4 worm cellular contexts compared by ENCODE assay signal in the genomic region with DNA sequence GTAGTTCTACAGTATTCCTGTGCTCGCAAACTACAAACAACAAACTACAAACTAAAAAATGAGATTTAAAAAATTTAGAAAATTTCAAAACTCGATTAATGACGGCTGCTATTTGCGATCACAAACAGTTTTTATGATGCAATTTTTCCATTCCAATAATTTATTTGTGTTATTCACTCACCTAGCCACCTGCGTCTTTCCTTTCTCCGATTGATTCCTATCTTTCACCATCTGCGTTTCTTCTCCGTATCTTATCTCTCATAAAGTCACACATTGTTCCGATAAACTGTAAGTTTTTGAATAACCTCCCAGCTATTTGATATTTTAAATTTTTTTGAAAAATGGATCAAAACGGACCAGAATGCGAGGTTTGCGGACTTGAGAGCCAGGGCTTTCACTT.
TF ChIP-seq lines count a peak whose summit lies in the region.

nhr-132 (plus strand) TSS at position 271 of the 400 bp plus-strand sequence.

TF ChIP-seq in whole organism, L1 larva, 84 proteins besides CTCF, POLR2A, EP300 and RAD21 (continued from another document and continues in another):
- TF ChIP-seq pqm-1 (tag; optimal IDR thresholded peaks at IDR 0.05; lab: Kevin White, UChicago) (no peak), fkh-4 (tag; optimal IDR thresholded peaks at IDR 0.05; lab: Kevin White, UChicago; ENCODE audit: borderline replicate concordance) (no peak), lin-39 (tag; optimal IDR thresholded peaks at IDR 0.05; lab: Kevin White, UChicago) (no peak), ceh-90 (tag; optimal IDR thresholded peaks at IDR 0.05; lab: Kevin White, UChicago) (no peak), nhr-11 (tag; optimal IDR thresholded peaks at IDR 0.05; lab: Kevin White, UChicago) (no peak), sup-37 (GFP tag; optimal IDR thresholded peaks at IDR 0.05; lab: Kevin White, UChicago) (no peak), nhr-47 (tag; optimal IDR thresholded peaks at IDR 0.05; lab: Kevin White, UChicago) (no peak), snu-23 (GFP tag; optimal IDR thresholded peaks at IDR 0.05; lab: Kevin White, UChicago) (peak; percentile 57), zip-4 (GFP tag; optimal IDR thresholded peaks at IDR 0.05; lab: Kevin White, UChicago) (no peak), unc-98 (GFP tag; IDR thresholded peaks at IDR 0.05; lab: Robert Waterston, UW) (no peak), efl-3 (GFP tag; optimal IDR thresholded peaks at IDR 0.05; lab: Kevin White, UChicago) (no peak), egl-27 (tag; optimal IDR thresholded peaks at IDR 0.05; lab: Kevin White, UChicago) (no peak), mep-1 (tag; optimal IDR thresholded peaks at IDR 0.05; lab: Kevin White, UChicago) (peak; percentile 54), ceh-82 (tag; optimal IDR thresholded peaks at IDR 0.05; lab: Kevin White, UChicago) (no peak), mab-9 (GFP tag; IDR thresholded peaks at IDR 0.05; lab: Robert Waterston, UW) (no peak), swsn-7 (tag; optimal IDR thresholded peaks at IDR 0.05; lab: Kevin White, UChicago) (no peak), xbp-1 (tag; optimal IDR thresholded peaks at IDR 0.05; lab: Kevin White, UChicago) (no peak), nhr-85 (tag; lab: Kevin White, UChicago) (peak; percentile 77), lin-35 (GFP tag; optimal IDR thresholded peaks at IDR 0.05; lab: Kevin White, UChicago) (peak in 1 of 2 experiments; percentile 44), ceh-63 (GFP tag; optimal IDR thresholded peaks at IDR 0.05; lab: Kevin White, UChicago) (no peak), lin-14 (GFP tag; optimal IDR thresholded peaks at IDR 0.05; lab: Kevin White, UChicago) (peak; percentile 92), lir-3 (tag; optimal IDR thresholded peaks at IDR 0.05; lab: Kevin White, UChicago; ENCODE audit: poor library complexity) (no peak), mef-2 (tag; optimal IDR thresholded peaks at IDR 0.05; lab: Kevin White, UChicago) (no peak), ama-1 (optimal IDR thresholded peaks at IDR 0.05; lab: Kevin White, UChicago) (no peak), nhr-20 (tag; optimal IDR thresholded peaks at IDR 0.05; lab: Kevin White, UChicago) (peak; percentile 56), blmp-1 (tag; optimal IDR thresholded peaks at IDR 0.05; lab: Kevin White, UChicago) (peak; percentile 43), F16B12.6 (tag; optimal IDR thresholded peaks at IDR 0.05; lab: Kevin White, UChicago) (no peak), sptf-1 (tag; optimal IDR thresholded peaks at IDR 0.05; lab: Kevin White, UChicago) (no peak), fkh-8 (tag; optimal IDR thresholded peaks at IDR 0.05; lab: Kevin White, UChicago) (no peak), irx-1 (tag; optimal IDR thresholded peaks at IDR 0.05; lab: Kevin White, UChicago) (no peak), lin-15B (tag; optimal IDR thresholded peaks at IDR 0.05; lab: Kevin White, UChicago) (no peak), dpl-1 (GFP tag; optimal IDR thresholded peaks at IDR 0.05; lab: Kevin White, UChicago) (peak in 1 of 3 experiments; percentile 16), fos-1 (tag; optimal IDR thresholded peaks at IDR 0.05; lab: Kevin White, UChicago) (no peak)

TF ChIP-seq in whole organism, L2 larva, 48 proteins besides CTCF, POLR2A, EP300 and RAD21 (continued from another document):
- peak; percentile 91 for TF ChIP-seq nhr-129 (tag; optimal IDR thresholded peaks at IDR 0.05; lab: Kevin White, UChicago)
- peak; percentile 37 for TF ChIP-seq fos-1 (tag; optimal IDR thresholded peaks at IDR 0.05; lab: Kevin White, UChicago)
- peak; percentile 29 for TF ChIP-seq crh-2 (tag; optimal IDR thresholded peaks at IDR 0.05; lab: Kevin White, UChicago)

TF ChIP-seq in whole organism, L3 larva, 47 proteins besides CTCF, POLR2A, EP300 and RAD21 (continued from another document):
- peak; percentile 18 for TF ChIP-seq hmg-11 (tag; optimal IDR thresholded peaks at IDR 0.05; lab: Kevin White, UChicago)
TF ChIP-seq in whole organism, L3 larva: peak in this region for 8.

TF ChIP-seq in whole organism, L4 larva, 104 proteins besides CTCF, POLR2A, EP300 and RAD21 (continued from another document):
- TF ChIP-seq madf-5 (GFP tag; IDR thresholded peaks at IDR 0.05; lab: Robert Waterston, UW) (no peak), Y5F2A.4 (GFP tag; optimal IDR thresholded peaks at IDR 0.05; lab: Kevin White, UChicago) (no peak), lin-1 (GFP tag; IDR thresholded peaks at IDR 0.05; lab: Robert Waterston, UW) (0 out of 2 replicates have a peak, but pooled peaks have one; percentile 8), php-3 (GFP tag; IDR thresholded peaks at IDR 0.05; lab: Robert Waterston, UW) (peak; percentile 70), hlh-30 (tag; optimal IDR thresholded peaks at IDR 0.05; lab: Kevin White, UChicago; ENCODE audit: insufficient read depth) (peak; percentile 43), mes-2 (tag; optimal IDR thresholded peaks at IDR 0.05; lab: Kevin White, UChicago; ENCODE audit: poor library complexity, severe bottlenecking) (peak; percentile 25), mdl-1 (tag; optimal IDR thresholded peaks at IDR 0.05; lab: Kevin White, UChicago) (peak in 1 of 2 experiments; percentile 25), nhr-42 (GFP tag; IDR thresholded peaks at IDR 0.05; lab: Robert Waterston, UW) (no peak), hlh-11 (tag; optimal IDR thresholded peaks at IDR 0.05; lab: Kevin White, UChicago) (peak; percentile 67), lsy-2 (tag; optimal IDR thresholded peaks at IDR 0.05; lab: Kevin White, UChicago) (peak in 1 of 2 experiments; percentile 55), lin-38 (GFP tag; IDR thresholded peaks at IDR 0.05; lab: Robert Waterston, UW) (no peak), nhr-102 (tag; optimal IDR thresholded peaks at IDR 0.05; lab: Kevin White, UChicago) (peak; percentile 64), mep-1 (tag; optimal IDR thresholded peaks at IDR 0.05; lab: Kevin White, UChicago) (peak; percentile 23), dpl-1 (GFP tag; optimal IDR thresholded peaks at IDR 0.05; lab: Kevin White, UChicago) (no peak), ztf-11 (tag; optimal IDR thresholded peaks at IDR 0.05; lab: Kevin White, UChicago) (no peak), madf-9 (GFP tag; conservative IDR thresholded peaks at IDR 0.05; lab: Robert Waterston, UW) (no peak), set-16 (GFP tag; IDR thresholded peaks at IDR 0.05; lab: Robert Waterston, UW) (no peak), nhr-28 (tag; optimal IDR thresholded peaks at IDR 0.05; lab: Kevin White, UChicago) (peak; percentile 77), rbr-2 (tag; optimal IDR thresholded peaks at IDR 0.05; lab: Kevin White, UChicago) (no peak), zip-2 (tag; optimal IDR thresholded peaks at IDR 0.05; lab: Kevin White, UChicago) (peak; percentile 0), nhr-10 (tag; optimal IDR thresholded peaks at IDR 0.05; lab: Kevin White, UChicago) (no peak), Y75B8A.6 (GFP tag; IDR thresholded peaks at IDR 0.05; lab: Robert Waterston, UW) (no peak), daf-19 (GFP tag; conservative IDR thresholded peaks at IDR 0.05; lab: Robert Waterston, UW) (no peak), lin-39 (tag; optimal IDR thresholded peaks at IDR 0.05; lab: Kevin White, UChicago) (no peak), daf-16 (GFP tag; optimal IDR thresholded peaks at IDR 0.05; lab: Kevin White, UChicago) (no peak), daf-16 (tag; optimal IDR thresholded peaks at IDR 0.05; lab: Kevin White, UChicago) (peak; percentile 80), cey-2 (tag; optimal IDR thresholded peaks at IDR 0.05; lab: Kevin White, UChicago; ENCODE audit: borderline replicate concordance, insufficient read depth) (no peak)
